Worm (Caenorhabditis elegans): Measurements from ENCODE around the gene popl-1.

The popl-1 gene

DNA sequence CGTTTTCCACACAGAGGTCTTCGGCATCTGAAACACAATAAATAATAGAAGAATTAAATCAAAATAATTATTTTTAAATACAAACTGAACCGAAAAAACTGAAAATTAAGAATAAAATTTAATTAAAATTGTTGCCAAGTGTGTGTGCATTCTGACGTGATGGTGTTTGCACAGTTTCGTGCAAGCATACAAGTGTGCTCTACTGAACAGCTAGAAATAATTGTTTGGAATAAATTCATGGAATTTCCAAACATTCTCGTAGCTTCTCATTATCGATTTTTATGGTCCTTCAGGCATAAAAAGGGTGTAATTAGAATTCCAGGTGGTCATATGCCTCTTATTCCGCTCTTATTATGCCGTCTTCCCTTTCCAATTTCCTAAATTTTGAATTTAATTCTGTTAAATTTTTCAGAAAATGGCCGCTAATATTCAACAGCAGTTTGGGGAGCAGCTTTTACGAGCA lies 1.1 kb upstream of the popl-1 start, which contains the start of the genes mrps-17 and txdc-9 (continued):
- TF ChIP-seq fkh-10 (GFP tag; optimal IDR thresholded peaks at IDR 0.05) (peak; percentile 30), spr-1 (tag; optimal IDR thresholded peaks at IDR 0.05) (no peak), spr-3 (GFP tag; optimal IDR thresholded peaks at IDR 0.05) (no peak), nhr-25 (tag; optimal IDR thresholded peaks at IDR 0.05; ENCODE audit: borderline replicate concordance, insufficient read depth) (no peak), ceh-32 (tag; optimal IDR thresholded peaks at IDR 0.05; ENCODE audit: poor library complexity) (no peak), hlh-11 (tag; optimal IDR thresholded peaks at IDR 0.05) (peak; percentile 42), F37D6.2 (tag; optimal IDR thresholded peaks at IDR 0.05) (peak; percentile 21), zfp-3 (GFP tag; conservative IDR thresholded peaks at IDR 0.05) (no peak), cey-2 (tag; optimal IDR thresholded peaks at IDR 0.05; ENCODE audit: borderline replicate concordance, insufficient read depth) (no peak), arid-1 (GFP tag; conservative IDR thresholded peaks at IDR 0.05) (no peak; the same call in 1 of the 2 replicates), T20F7.1 (GFP tag; optimal IDR thresholded peaks at IDR 0.05) (no peak), zag-1 (tag; optimal IDR thresholded peaks at IDR 0.05) (no peak), nhr-11 (tag; optimal IDR thresholded peaks at IDR 0.05) (no peak), tag-97 (GFP tag; IDR thresholded peaks at IDR 0.05) (no peak), vab-7 (GFP tag; IDR thresholded peaks at IDR 0.05) (no peak), saeg-2 (GFP tag; IDR thresholded peaks at IDR 0.05) (no peak), nhr-102 (tag; optimal IDR thresholded peaks at IDR 0.05) (no peak), lsy-2 (tag; optimal IDR thresholded peaks at IDR 0.05) (peak; percentile 17 to 92), daf-19 (GFP tag; conservative IDR thresholded peaks at IDR 0.05) (no peak), lin-13 (GFP tag; optimal IDR thresholded peaks at IDR 0.05) (peak; percentile 31), ceh-82 (tag; optimal IDR thresholded peaks at IDR 0.05) (no peak), daf-8 (GFP tag; IDR thresholded peaks at IDR 0.05) (no peak), nhr-237 (tag; optimal IDR thresholded peaks at IDR 0.05) (no peak), dmd-8 (GFP tag; IDR thresholded peaks at IDR 0.05) (no peak), nhr-10 (tag; optimal IDR thresholded peaks at IDR 0.05) (no peak), sdz-12 (GFP tag; optimal IDR thresholded peaks at IDR 0.05) (no peak), lim-7 (GFP tag; IDR thresholded peaks at IDR 0.05) (no peak), ceh-20 (GFP tag; IDR thresholded peaks at IDR 0.05) (no peak), dve-1 (tag; optimal IDR thresholded peaks at IDR 0.05; ENCODE audit: insufficient read depth) (peak; percentile 71), jun-1 (tag; optimal IDR thresholded peaks at IDR 0.05) (no peak), egl-43 (GFP tag; IDR thresholded peaks at IDR 0.05) (no peak), snpc-4 (tag; optimal IDR thresholded peaks at IDR 0.05) (no peak), dmd-9 (GFP tag; IDR thresholded peaks at IDR 0.05) (no peak), zip-11 (GFP tag; IDR thresholded peaks at IDR 0.05) (no peak), set-16 (GFP tag; IDR thresholded peaks at IDR 0.05) (no peak), mxl-2 (GFP tag; conservative IDR thresholded peaks at IDR 0.05) (no peak), php-3 (GFP tag; IDR thresholded peaks at IDR 0.05) (no peak), lir-3 (tag; optimal IDR thresholded peaks at IDR 0.05) (no peak), F26F4.8 (GFP tag; conservative IDR thresholded peaks at IDR 0.05) (no peak), pha-4 (GFP tag; IDR thresholded peaks at IDR 0.05) (no peak), pha-4 (tag; optimal IDR thresholded peaks at IDR 0.05) (peak; percentile 58), nhr-48 (tag; optimal IDR thresholded peaks at IDR 0.05) (no peak), Y75B8A.6 (GFP tag; IDR thresholded peaks at IDR 0.05) (no peak), lin-38 (GFP tag; IDR thresholded peaks at IDR 0.05) (peak; percentile 93), mes-2 (tag; optimal IDR thresholded peaks at IDR 0.05; ENCODE audit: poor library complexity, severe bottlenecking) (peak; percentile 89), lin-1 (GFP tag; IDR thresholded peaks at IDR 0.05) (no peak), hmg-1.1 (GFP tag; IDR thresholded peaks at IDR 0.05) (peak; percentile 61), nhr-111 (GFP tag; optimal IDR thresholded peaks at IDR 0.05) (no peak), nhr-42 (GFP tag; IDR thresholded peaks at IDR 0.05) (no peak), ceh-28 (tag; optimal IDR thresholded peaks at IDR 0.05) (no peak), mdt-29 (GFP tag; IDR thresholded peaks at IDR 0.05) (no peak)

Measured in whole organism, L4 larva.